Worm (Caenorhabditis elegans) whole organism, midembryonic: ENCODE results near the gene gldi-4.

Experiments
- T22C8.4 ChIP-seq: fragments of 200-800 bp; sonication (Bioruptor generic); IDR thresholded peaks from 2 replicates; pipeline ENCODE4 v1.3.6; 2022; ENCODE audit warnings: missing genetic modification characterization, missing compliant biosample characterization
- cog-1 ChIP-seq: sonication (generic microtip); optimal IDR thresholded peaks from 2 replicates; lab custom pipeline; 2016; ENCODE audit warnings: missing genetic modification characterization, missing compliant biosample characterization
- flt-1 ChIP-seq: fragments of 200-800 bp; sonication (Bioruptor generic); IDR thresholded peaks from 2 replicates; pipeline ENCODE4 v1.3.6; 2022; ENCODE audit warnings: missing genetic modification characterization, missing compliant biosample characterization
- klf-2 ChIP-seq: fragments of 200-800 bp; sonication (Bioruptor generic); conservative IDR thresholded peaks from 2 replicates; pipeline ENCODE4 v1.3.6; 2022; ENCODE audit warnings: missing genetic modification reagents, missing genetic modification characterization, missing compliant biosample characterization
- ref-1 ChIP-seq: fragments of 200-800 bp; sonication (Bioruptor generic); conservative IDR thresholded peaks from 2 replicates; pipeline ENCODE4 v1.3.6; 2022; ENCODE audit warnings: missing genetic modification reagents, missing genetic modification characterization, missing compliant biosample characterization
- tab-1 ChIP-seq: fragments of 200-800 bp; sonication (Bioruptor generic); IDR thresholded peaks from 2 replicates; pipeline ENCODE4 v1.3.6; 2022; ENCODE audit warnings: missing genetic modification characterization, missing compliant biosample characterization
- ztf-23 ChIP-seq: fragments of 200-800 bp; sonication (Bioruptor generic); IDR thresholded peaks from 2 replicates; pipeline ENCODE4 v1.3.6; 2022; ENCODE audit warnings: missing genetic modification reagents, missing genetic modification characterization, missing compliant biosample characterization

ce11 chrIV:7043430-7043829 lies 26.0 kb downstream of the gldi-4 start:
- TF ChIP-seq flt-1 (GFP tag; lab: Robert Waterston, UW): no peak
- no peak for TF ChIP-seq ref-1 (GFP tag; lab: Robert Waterston, UW)
- no peak for TF ChIP-seq ztf-23
- TF ChIP-seq cog-1 (tag; lab: Kevin White, UChicago): no peak
- no peak for TF ChIP-seq tab-1 (GFP tag; lab: Robert Waterston, UW)
- TF ChIP-seq klf-2: no peak
- TF ChIP-seq T22C8.4 (GFP tag; lab: Robert Waterston, UW): no peak
